Worm (Caenorhabditis elegans): ENCODE measurements around the gene cpz-2.

ce11 chrV:13406511-13406910, 25.5 kb downstream of the cpz-2 start, which contains the start of gene F53F1.2:
- no peak for TF ChIP-seq nhr-237 (tag; optimal IDR thresholded peaks at IDR 0.05)
- TF ChIP-seq snpc-4 (tag; optimal IDR thresholded peaks at IDR 0.05), result no peak
- no peak for TF ChIP-seq pha-4 (tag; optimal IDR thresholded peaks at IDR 0.05)
- TF ChIP-seq hlh-1 (tag; optimal IDR thresholded peaks at IDR 0.05), result no peak
- TF ChIP-seq sem-2 (GFP tag; optimal IDR thresholded peaks at IDR 0.05), result no peak
- TF ChIP-seq drap-1 (GFP tag; optimal IDR thresholded peaks at IDR 0.05), result no peak
- TF ChIP-seq elt-3 (tag; optimal IDR thresholded peaks at IDR 0.05), result no peak
- TF ChIP-seq zip-8 (tag; optimal IDR thresholded peaks at IDR 0.05), result no peak
- no peak for TF ChIP-seq nhr-28 (tag; optimal IDR thresholded peaks at IDR 0.05)
- no peak for TF ChIP-seq lin-13 (tag; optimal IDR thresholded peaks at IDR 0.05)
